Worm (Caenorhabditis elegans) whole organism, early embryonic: ENCODE measurements around the gene str-47.

Experiments
- B0310.2 ChIP-seq: sonication (generic microtip); optimal IDR thresholded peaks from 2 replicates; lab custom pipeline; 2016; ENCODE audit warnings: mild to moderate bottlenecking, missing genetic modification characterization, missing compliant biosample characterization
- F13C5.2 ChIP-seq: sonication (generic microtip); optimal IDR thresholded peaks from 2 replicates; lab custom pipeline; 2017; ENCODE audit warnings: mild to moderate bottlenecking, missing genetic modification characterization, inconsistent platforms, missing compliant biosample characterization
- aly-1 ChIP-seq: sonication (generic microtip); optimal IDR thresholded peaks from 2 replicates; lab custom pipeline; 2016; ENCODE audit warnings: missing genetic modification characterization, missing compliant biosample characterization
- ama-1 ChIP-seq: fragments of 150-350 bp; optimal IDR thresholded peaks from 2 replicates; lab custom pipeline; 2014
- ceh-13 ChIP-seq: fragments of 200-800 bp; sonication (Bioruptor generic); optimal IDR thresholded peaks from 2 replicates; lab custom pipeline; 2018; ENCODE audit warnings: mild to moderate bottlenecking, missing genetic modification characterization, missing compliant biosample characterization
- ceh-36 ChIP-seq: sonication (generic microtip); optimal IDR thresholded peaks from 2 replicates; lab custom pipeline; 2016; ENCODE audit warnings: missing genetic modification characterization, inconsistent platforms, missing compliant biosample characterization
- ets-7 ChIP-seq: sonication (generic microtip); optimal IDR thresholded peaks from 2 replicates; lab custom pipeline; 2016; ENCODE audit warnings: missing genotype, missing genetic modification characterization, missing compliant biosample characterization
- flt-1 ChIP-seq: fragments of 200-800 bp; sonication (Bioruptor generic); IDR thresholded peaks from 2 replicates; pipeline ENCODE4 v1.3.6; 2022; ENCODE audit warnings: missing genetic modification characterization, missing compliant biosample characterization
- hmbx-1 ChIP-seq: sonication (generic microtip); optimal IDR thresholded peaks from 2 replicates; lab custom pipeline; 2016; ENCODE audit warnings: mild to moderate bottlenecking, missing genetic modification characterization, missing compliant biosample characterization
- hmg-4 ChIP-seq: fragments of 200-800 bp; sonication (Bioruptor generic); optimal IDR thresholded peaks from 2 replicates; lab custom pipeline; 2018; ENCODE audit warnings: mild to moderate bottlenecking, missing genetic modification characterization, missing compliant biosample characterization
- hnd-1 ChIP-seq: sonication (generic microtip); optimal IDR thresholded peaks from 2 replicates; lab custom pipeline; 2016; ENCODE audit warnings: missing genetic modification characterization, missing compliant biosample characterization
- pes-1 ChIP-seq: fragments of 200-800 bp; sonication (Bioruptor generic); IDR thresholded peaks from 2 replicates; pipeline ENCODE4 v1.3.6; 2022; ENCODE audit warnings: missing genetic modification reagents, missing genetic modification characterization, missing compliant biosample characterization
- scrt-1 ChIP-seq: fragments of 200-800 bp; sonication (Bioruptor generic); IDR thresholded peaks from 2 replicates; pipeline ENCODE4 v1.3.6; 2022; ENCODE audit warnings: missing genetic modification characterization, missing compliant biosample characterization
- sea-1 ChIP-seq: fragments of 200-800 bp; sonication (Bioruptor generic); conservative IDR thresholded peaks from 2 replicates; pipeline ENCODE4 v1.3.6; 2022; ENCODE audit warnings: missing genetic modification characterization, missing compliant biosample characterization
- tbx-11 ChIP-seq: fragments of 200-800 bp; sonication (Bioruptor generic); IDR thresholded peaks from 2 replicates; pipeline ENCODE4 v1.3.6; 2022; ENCODE audit warnings: missing genetic modification characterization, missing compliant biosample characterization
- tbx-37 ChIP-seq: fragments of 200-800 bp; sonication (Bioruptor generic); conservative IDR thresholded peaks from 2 replicates; pipeline ENCODE4 v1.3.6; 2022; ENCODE audit warnings: missing genetic modification reagents, missing genetic modification characterization, missing compliant biosample characterization
- tra-4 ChIP-seq: sonication (generic microtip); optimal IDR thresholded peaks from 2 replicates; lab custom pipeline; 2017; ENCODE audit warnings: missing genetic modification characterization, missing compliant biosample characterization

The str-47 gene

DNA sequence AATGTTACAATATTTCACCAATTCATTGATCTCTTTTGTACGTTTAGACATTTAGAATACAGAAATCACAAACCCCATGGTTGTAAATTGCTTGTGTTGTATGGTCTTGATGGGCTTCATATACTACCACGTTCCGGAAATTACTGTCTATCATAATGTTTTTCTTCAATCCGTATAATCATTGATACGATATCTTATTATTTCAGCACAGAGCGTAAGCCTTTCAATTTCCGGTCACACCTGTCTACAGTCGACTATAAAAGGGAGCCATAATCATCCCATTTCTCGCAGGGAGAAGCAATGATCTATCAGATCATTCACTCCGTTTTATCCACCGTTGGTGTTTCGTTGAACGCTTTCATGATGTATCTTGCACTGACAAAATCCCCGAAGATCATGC is 16.1 kb upstream of the str-47 start, which contains the start of gene srd-30:
srd-30 (plus strand) TSS at position 301 of the 400 bp plus-strand sequence.
- TF ChIP-seq ama-1 (lab: Kevin White, UChicago) (no peak), ceh-13 (GFP tag; lab: Kevin White, UChicago) (no peak), aly-1 (no peak), F13C5.2 (tag; lab: Kevin White, UChicago) (no peak), hnd-1 (no peak), tra-4 (tag; lab: Kevin White, UChicago) (no peak), B0310.2 (tag; lab: Kevin White, UChicago) (no peak), ets-7 (tag; lab: Kevin White, UChicago) (no peak), tbx-11 (GFP tag; lab: Robert Waterston, UW) (no peak), scrt-1 (GFP tag; lab: Robert Waterston, UW) (no peak), hmbx-1 (tag; lab: Kevin White, UChicago) (no peak)

DNA sequence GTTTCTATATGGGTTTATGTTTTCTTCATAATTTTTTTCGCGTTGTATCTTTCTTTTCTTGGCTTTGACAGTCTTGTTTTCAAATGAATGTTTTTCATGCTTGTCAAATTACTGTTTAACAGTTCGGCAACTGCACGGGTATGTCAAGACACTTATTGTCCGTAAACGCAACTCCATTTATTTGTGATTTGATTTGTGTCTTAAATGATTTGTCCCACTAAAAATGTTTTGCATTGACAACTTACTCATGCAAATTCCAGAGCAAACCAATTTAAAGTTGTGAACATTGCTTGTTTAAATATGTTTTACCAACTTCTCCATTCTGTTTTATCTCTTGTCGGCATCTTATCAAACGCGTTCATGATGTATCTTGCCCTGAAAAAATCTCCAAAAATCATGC is 13.8 kb upstream of the str-47 start, which contains the start of gene srd-25:
srd-25 (plus strand) TSS at position 301 of the 400 bp plus-strand sequence.
- TF ChIP-seq aly-1 (no peak), flt-1 (GFP tag; lab: Robert Waterston, UW) (no peak), tbx-37 (GFP tag; lab: Robert Waterston, UW) (no peak), hnd-1 (no peak), ceh-13 (GFP tag; lab: Kevin White, UChicago) (no peak), ama-1 (lab: Kevin White, UChicago) (no peak), pes-1 (GFP tag; lab: Robert Waterston, UW) (no peak), tbx-11 (GFP tag; lab: Robert Waterston, UW) (no peak), ceh-36 (tag; lab: Kevin White, UChicago) (no peak), hmg-4 (GFP tag; lab: Kevin White, UChicago) (no peak), tra-4 (tag; lab: Kevin White, UChicago) (no peak), B0310.2 (tag; lab: Kevin White, UChicago) (no peak), F13C5.2 (tag; lab: Kevin White, UChicago) (no peak), scrt-1 (GFP tag; lab: Robert Waterston, UW) (no peak), sea-1 (GFP tag; lab: Robert Waterston, UW) (no peak), ets-7 (tag; lab: Kevin White, UChicago) (no peak), hmbx-1 (tag; lab: Kevin White, UChicago) (no peak)

DNA sequence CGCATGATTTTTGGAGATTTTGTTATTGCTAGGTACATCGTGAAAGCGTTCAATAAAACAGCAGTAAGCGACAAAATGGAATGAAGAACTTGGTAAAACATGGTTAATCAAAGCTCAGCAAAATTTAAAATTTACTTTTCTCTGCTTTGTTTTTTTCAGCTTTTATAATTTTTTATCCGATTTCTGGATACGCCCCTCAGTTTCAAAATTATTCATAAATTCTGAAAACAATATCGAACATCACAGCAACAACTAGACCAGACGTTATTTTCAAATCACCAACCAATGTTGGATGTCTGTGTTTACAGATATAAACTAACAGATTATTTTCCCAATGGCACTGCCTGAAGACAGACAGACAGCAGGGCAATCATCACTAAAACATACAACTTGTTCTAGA is 10.9 kb upstream of the str-47 start, which contains the start of gene srd-31:
srd-31 (minus strand) TSS at position 101 of the 400 bp plus-strand sequence.
- TF ChIP-seq hmbx-1 (tag; lab: Kevin White, UChicago) (no peak), aly-1 (no peak), ceh-36 (tag; lab: Kevin White, UChicago) (no peak), hmg-4 (GFP tag; lab: Kevin White, UChicago) (no peak), scrt-1 (GFP tag; lab: Robert Waterston, UW) (no peak), flt-1 (GFP tag; lab: Robert Waterston, UW) (no peak), ama-1 (lab: Kevin White, UChicago) (no peak)

DNA sequence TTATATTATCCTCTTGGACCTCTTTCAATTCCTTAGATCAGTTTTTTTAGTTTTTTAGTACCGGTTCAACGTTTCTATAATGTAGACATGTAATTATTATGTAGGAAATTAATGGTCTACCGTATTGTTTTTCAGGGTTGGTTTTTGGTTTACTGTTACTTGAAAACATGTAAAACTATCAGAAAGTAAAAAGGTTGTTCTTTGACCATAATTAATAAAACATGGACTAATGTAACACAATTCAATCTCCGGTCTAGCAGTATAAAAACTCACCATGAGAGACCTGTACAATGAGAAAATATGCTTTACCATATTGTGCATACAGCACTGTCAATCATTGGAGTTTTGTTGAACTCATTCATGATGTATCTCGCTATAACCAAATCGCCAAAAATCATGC is 10.1 kb upstream of the str-47 start, which contains the start of gene srd-29:
srd-29 (plus strand) TSS at position 301 of the 400 bp plus-strand sequence.
- no peak for TF ChIP-seq ceh-13 (GFP tag; lab: Kevin White, UChicago)
- no peak for TF ChIP-seq hmbx-1 (tag; lab: Kevin White, UChicago)
- no peak for TF ChIP-seq ets-7 (tag; lab: Kevin White, UChicago)
- TF ChIP-seq pes-1 (GFP tag; lab: Robert Waterston, UW) = no peak
- no peak for TF ChIP-seq scrt-1 (GFP tag; lab: Robert Waterston, UW)
- no peak for TF ChIP-seq flt-1 (GFP tag; lab: Robert Waterston, UW)
- no peak for TF ChIP-seq hmg-4 (GFP tag; lab: Kevin White, UChicago)
- TF ChIP-seq ceh-36 (tag; lab: Kevin White, UChicago) = no peak
- no peak for TF ChIP-seq F13C5.2 (tag; lab: Kevin White, UChicago)
- TF ChIP-seq ama-1 (lab: Kevin White, UChicago) = no peak
- TF ChIP-seq sea-1 (GFP tag; lab: Robert Waterston, UW) = no peak
- no peak for TF ChIP-seq hnd-1
- TF ChIP-seq B0310.2 (tag; lab: Kevin White, UChicago) = no peak
- TF ChIP-seq tbx-11 (GFP tag; lab: Robert Waterston, UW) = no peak
- no peak for TF ChIP-seq tra-4 (tag; lab: Kevin White, UChicago)
- TF ChIP-seq tbx-37 (GFP tag; lab: Robert Waterston, UW) = no peak
- no peak for TF ChIP-seq aly-1

DNA sequence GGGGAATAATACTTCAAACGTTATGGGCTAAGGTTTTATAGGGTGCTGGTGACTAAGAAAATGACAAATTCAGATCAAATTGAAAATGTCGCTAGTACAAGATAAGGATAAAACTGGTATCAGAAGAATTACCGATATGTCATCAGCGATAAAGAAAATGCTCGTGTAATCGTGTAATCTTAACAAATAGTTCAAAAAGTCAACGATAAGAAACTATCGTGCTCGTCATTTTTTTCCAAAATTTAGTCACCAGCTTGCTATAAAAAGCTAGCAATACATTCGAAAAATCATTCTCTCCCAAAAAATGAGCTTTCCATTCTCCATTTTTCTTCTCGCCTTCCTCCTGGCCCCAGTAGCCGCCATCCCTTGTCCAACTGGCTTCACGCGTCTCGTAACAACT is 7.8 kb upstream of the str-47 start, which contains the start of gene clec-45:
clec-45 (plus strand) TSS at position 301 of the 400 bp plus-strand sequence.
- TF ChIP-seq aly-1 (no peak), tbx-37 (GFP tag; lab: Robert Waterston, UW) (no peak), F13C5.2 (tag; lab: Kevin White, UChicago) (no peak), tra-4 (tag; lab: Kevin White, UChicago) (no peak), ama-1 (lab: Kevin White, UChicago) (no peak), scrt-1 (GFP tag; lab: Robert Waterston, UW) (no peak), hnd-1 (no peak), ceh-36 (tag; lab: Kevin White, UChicago) (no peak), pes-1 (GFP tag; lab: Robert Waterston, UW) (no peak), hmbx-1 (tag; lab: Kevin White, UChicago) (no peak), sea-1 (GFP tag; lab: Robert Waterston, UW) (no peak), hmg-4 (GFP tag; lab: Kevin White, UChicago) (no peak), flt-1 (GFP tag; lab: Robert Waterston, UW) (no peak), ceh-13 (GFP tag; lab: Kevin White, UChicago) (no peak)

DNA sequence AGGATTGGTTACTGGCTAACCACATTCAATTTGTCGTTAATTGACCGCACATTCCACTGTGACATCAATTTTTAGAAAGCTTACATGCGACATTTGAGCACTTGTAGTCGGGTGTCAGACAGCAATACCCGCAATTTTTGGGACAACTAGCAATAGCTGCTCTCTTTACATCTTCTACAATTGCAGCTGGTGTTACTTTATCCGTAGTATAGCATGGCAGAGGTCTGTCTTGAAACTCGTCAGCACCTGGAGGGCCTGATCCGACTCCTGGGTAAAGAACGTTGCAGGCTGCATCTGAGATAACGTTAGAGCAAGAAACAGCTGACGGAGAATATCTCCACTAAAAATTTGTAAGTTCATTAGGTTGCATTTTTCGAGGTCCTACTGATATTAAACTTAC is 6.2 kb upstream of the str-47 start:
- no peak for TF ChIP-seq sea-1 (GFP tag; lab: Robert Waterston, UW)
- no peak for TF ChIP-seq aly-1
- TF ChIP-seq tra-4 (tag; lab: Kevin White, UChicago) = no peak
- TF ChIP-seq scrt-1 (GFP tag; lab: Robert Waterston, UW) = no peak
- no peak for TF ChIP-seq hmbx-1 (tag; lab: Kevin White, UChicago)

DNA sequence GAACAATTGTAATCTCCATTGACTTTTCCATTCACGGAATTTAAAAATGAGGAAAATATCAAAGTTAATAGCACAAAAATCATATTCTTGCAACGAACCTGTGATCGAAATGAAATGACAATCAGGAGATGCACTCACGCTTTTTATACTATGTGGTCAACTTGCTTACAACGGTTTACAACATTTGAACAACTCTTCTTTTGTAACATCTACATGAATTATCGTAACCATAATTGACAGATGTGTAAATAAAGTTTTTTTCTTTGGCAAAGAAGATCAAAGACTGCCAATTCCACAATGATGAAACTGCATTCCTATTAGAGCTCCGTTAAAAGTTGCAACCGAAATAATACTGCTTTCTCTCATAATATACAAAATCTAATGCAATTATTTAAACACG is 5.8 kb upstream of the str-47 start, which contains the start of gene F07C4.10:
F07C4.10 (minus strand) TSS at position 101 of the 400 bp plus-strand sequence.
- no peak for TF ChIP-seq F13C5.2 (tag; lab: Kevin White, UChicago)
